Worm (Caenorhabditis elegans) whole organism, mixed stage, embryonic: ENCODE results near the gene B0454.8.

Experiments
- blmp-1 ChIP-seq: fragments of 150-350 bp; optimal IDR thresholded peaks from 2 replicates; lab custom pipeline; 2014; ENCODE audit warnings: missing biosample characterization, missing genetic modification characterization
- ces-1 ChIP-seq: fragments of 150-350 bp; optimal IDR thresholded peaks from 2 replicates; lab custom pipeline; 2014; ENCODE audit warnings: missing biosample characterization, missing genetic modification reagents, missing genetic modification characterization
- elt-3 ChIP-seq: fragments of 150-350 bp; optimal IDR thresholded peaks from 2 replicates; lab custom pipeline; 2014; ENCODE audit warnings: missing biosample characterization, missing genetic modification characterization
- lin-13 ChIP-seq: fragments of 150-350 bp; optimal IDR thresholded peaks from 2 replicates; lab custom pipeline; 2014; ENCODE audit warnings: missing biosample characterization, missing genetic modification characterization
- lin-32 ChIP-seq: fragments of 200-800 bp; sonication (Bioruptor generic); optimal IDR thresholded peaks from 2 replicates; lab custom pipeline; 2018; ENCODE audit warnings: mild to moderate bottlenecking, missing genetic modification characterization, missing compliant biosample characterization
- lsy-2 ChIP-seq: fragments of 150-350 bp; optimal IDR thresholded peaks from 2 replicates; lab custom pipeline; 2014; ENCODE audit warnings: missing biosample characterization, missing genetic modification characterization
- mab-5 ChIP-seq: fragments of 150-350 bp; optimal IDR thresholded peaks from 2 replicates; lab custom pipeline; 2014; ENCODE audit warnings: missing biosample characterization, missing genetic modification characterization
- mls-2 ChIP-seq: sonication (generic microtip); optimal IDR thresholded peaks from 2 replicates; lab custom pipeline; 2016; ENCODE audit warnings: mild to moderate bottlenecking, missing genetic modification characterization, moderate library complexity, missing compliant biosample characterization
- nhr-12 ChIP-seq: fragments of 150-350 bp; optimal IDR thresholded peaks from 2 replicates; lab custom pipeline; 2014; ENCODE audit warnings: missing biosample characterization, missing genetic modification characterization
- nhr-28 ChIP-seq: fragments of 150-350 bp; optimal IDR thresholded peaks from 2 replicates; lab custom pipeline; 2014; ENCODE audit warnings: missing biosample characterization, missing genetic modification characterization
- nhr-76 ChIP-seq: sonication (generic microtip); optimal IDR thresholded peaks from 2 replicates; lab custom pipeline; 2017; ENCODE audit warnings: missing biosample characterization, missing genetic modification characterization
- unc-120 ChIP-seq: sonication (generic microtip); optimal IDR thresholded peaks from 2 replicates; lab custom pipeline; 2017; ENCODE audit warnings: missing genetic modification characterization, missing compliant biosample characterization; ENCODE audit not compliant: poor library complexity, severe bottlenecking
- unc-39 ChIP-seq: fragments of 150-350 bp; optimal IDR thresholded peaks from 2 replicates; lab custom pipeline; 2014; ENCODE audit warnings: missing biosample characterization, missing genetic modification characterization
- unc-62 ChIP-seq: fragments of 150-350 bp; optimal IDR thresholded peaks from 2 replicates; lab custom pipeline; 2014; ENCODE audit warnings: missing biosample characterization, missing genetic modification reagents, missing genetic modification characterization

DNA sequence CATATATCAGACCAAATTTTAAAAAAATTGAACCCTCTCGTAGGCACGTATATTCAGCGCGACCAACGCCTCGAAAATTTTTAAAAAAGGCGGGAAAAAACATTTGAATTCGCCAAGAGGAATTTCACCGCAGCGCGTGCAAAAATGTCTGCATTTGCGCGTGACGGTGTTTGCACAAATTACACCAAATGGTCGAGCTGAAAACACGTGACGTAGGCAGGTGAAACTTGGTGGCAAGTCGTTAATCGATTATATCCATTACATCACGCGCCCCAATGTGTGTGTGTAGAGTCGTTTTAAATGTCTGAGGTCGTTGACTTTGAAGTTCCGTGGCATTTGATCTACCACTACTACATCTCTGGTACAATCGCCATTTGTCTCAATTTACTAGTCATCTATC, 7.4 kb upstream of the B0454.8 start, which contains the start of gene sri-31:
- no peak for TF ChIP-seq unc-39 (tag; lab: Kevin White, UChicago)
- TF ChIP-seq lin-32 (GFP tag; lab: Kevin White, UChicago) = no peak
- no peak for TF ChIP-seq lin-13 (tag; lab: Kevin White, UChicago)
- no peak for TF ChIP-seq nhr-12
- TF ChIP-seq unc-120 (tag; lab: Kevin White, UChicago) = no peak
- no peak for TF ChIP-seq nhr-28 (tag; lab: Kevin White, UChicago)
- TF ChIP-seq lsy-2 (tag; lab: Kevin White, UChicago) = no peak
- TF ChIP-seq elt-3 = no peak
- TF ChIP-seq ces-1 (GFP tag; lab: Kevin White, UChicago) = no peak
- TF ChIP-seq blmp-1 (tag; lab: Kevin White, UChicago) = no peak
- TF ChIP-seq mab-5 = no peak
- no peak for TF ChIP-seq nhr-76
- TF ChIP-seq unc-62 (GFP tag; lab: Kevin White, UChicago) = no peak
- TF ChIP-seq mls-2 = no peak
